Worm (Caenorhabditis elegans): ENCODE measurements around the gene Y19D2B.2.

DNA sequence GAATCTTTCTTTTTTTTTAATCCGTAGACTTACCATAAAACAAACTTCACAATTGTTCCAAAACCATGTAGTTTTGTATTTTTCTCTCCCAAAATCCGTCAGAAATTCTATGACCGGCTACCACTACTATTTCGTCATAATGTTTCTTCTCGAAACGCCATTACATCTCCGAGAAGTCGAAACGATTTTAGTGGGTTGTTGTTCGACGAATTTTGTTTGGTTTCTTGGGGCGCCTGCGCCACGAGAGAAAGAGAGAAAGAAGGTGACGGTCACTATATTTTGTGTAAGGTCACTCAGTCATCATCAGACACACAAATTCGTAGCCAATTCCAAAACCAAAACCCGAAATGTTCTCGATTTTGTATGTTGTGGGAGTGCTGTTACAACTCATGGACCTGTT is 37.0 kb upstream of the Y19D2B.2 start:
- no peak for TF ChIP-seq snpc-4 (tag; optimal IDR thresholded peaks at IDR 0.05)
- TF ChIP-seq elt-3 (tag; optimal IDR thresholded peaks at IDR 0.05) = no peak
- TF ChIP-seq lin-13 (tag; optimal IDR thresholded peaks at IDR 0.05) = no peak
- no peak for TF ChIP-seq nhr-12 (tag; optimal IDR thresholded peaks at IDR 0.05)
- no peak for TF ChIP-seq unc-39 (tag; optimal IDR thresholded peaks at IDR 0.05)
- TF ChIP-seq ces-1 (GFP tag; optimal IDR thresholded peaks at IDR 0.05) = no peak
- no peak for TF ChIP-seq unc-62 (GFP tag; optimal IDR thresholded peaks at IDR 0.05)

Measured in whole organism, mixed stage, embryonic.